Fruit fly (Drosophila melanogaster) whole organism, embryonic: ENCODE measurements around the gene Syx13.

Source experiments
- Blimp-1 ChIP-seq: fragments of 200-800 bp; sonication (Bioruptor generic); optimal IDR thresholded peaks from 3 replicates; lab custom pipeline; 2018; ENCODE audit warnings: missing biosample characterization, missing genetic modification characterization, mild to moderate bottlenecking, moderate library complexity, missing genetic modification reagents
- C15 ChIP-seq: fragments of 200-800 bp; sonication (Bioruptor generic); IDR thresholded peaks from 3 replicates; pipeline ENCODE4 v1.3.6; 2022; ENCODE audit warnings: missing biosample characterization, missing genetic modification characterization
- CG10321 ChIP-seq: fragments of 200-800 bp; sonication (Bioruptor generic); IDR thresholded peaks from 2 replicates; pipeline ENCODE4 v1.3.6; 2022; ENCODE audit warnings: missing biosample characterization, missing genetic modification characterization
- CG12659 ChIP-seq: fragments of 200-800 bp; sonication (Bioruptor generic); optimal IDR thresholded peaks from 3 replicates; lab custom pipeline; 2017; ENCODE audit warnings: mild to moderate bottlenecking, missing biosample characterization, missing genetic modification reagents, missing genetic modification characterization
- CG13624 ChIP-seq: fragments of 200-800 bp; sonication (Bioruptor generic); optimal IDR thresholded peaks from 2 replicates; lab custom pipeline; 2016; ENCODE audit warnings: missing biosample characterization, missing genetic modification characterization
- CG2202 ChIP-seq: fragments of 200-800 bp; sonication (Bioruptor generic); optimal IDR thresholded peaks from 2 replicates; lab custom pipeline; 2018; ENCODE audit warnings: missing biosample characterization, mild to moderate bottlenecking, missing genetic modification characterization
- CG2889 ChIP-seq: fragments of 200-800 bp; sonication (Bioruptor generic); IDR thresholded peaks from 3 replicates; pipeline ENCODE4 v1.3.6; 2022; ENCODE audit warnings: missing biosample characterization, missing genetic modification characterization
- CG3065 ChIP-seq: fragments of 200-800 bp; sonication (Bioruptor generic); optimal IDR thresholded peaks from 2 replicates; lab custom pipeline; 2016; ENCODE audit warnings: missing biosample characterization, missing genetic modification characterization
- CG32532 ChIP-seq: fragments of 200-800 bp; sonication (Bioruptor generic); IDR thresholded peaks from 2 replicates; pipeline ENCODE4 v1.3.6; 2022; ENCODE audit warnings: missing biosample characterization, missing genetic modification characterization
- CG32767 ChIP-seq: fragments of 200-800 bp; sonication (Bioruptor generic); IDR thresholded peaks from 2 replicates; pipeline ENCODE4 v1.3.6; 2022; ENCODE audit warnings: missing biosample characterization, missing genetic modification characterization
- CG6683 ChIP-seq: fragments of 200-800 bp; sonication (Bioruptor generic); optimal IDR thresholded peaks from 2 replicates; lab custom pipeline; 2017; ENCODE audit warnings: missing biosample characterization, mild to moderate bottlenecking, missing genetic modification characterization, missing genetic modification reagents
- CG6791 ChIP-seq: fragments of 200-800 bp; sonication (Bioruptor generic); IDR thresholded peaks from 3 replicates; pipeline ENCODE4 v1.3.6; 2022; ENCODE audit warnings: missing biosample characterization, missing genetic modification characterization; ENCODE audit not compliant: partially characterized antibody
- CG9932 ChIP-seq: fragments of 200-800 bp; sonication (Bioruptor generic); IDR thresholded peaks from 2 replicates; pipeline ENCODE4 v1.3.6; 2022; ENCODE audit warnings: missing biosample characterization, missing genetic modification characterization
- Drgx ChIP-seq: fragments of 200-800 bp; sonication (Bioruptor generic); IDR thresholded peaks from 2 replicates; pipeline ENCODE4 v1.3.6; 2022; ENCODE audit warnings: missing biosample characterization, missing genetic modification characterization
- Elba2 ChIP-seq: fragments of 200-800 bp; sonication (Bioruptor generic); optimal IDR thresholded peaks from 3 replicates; lab custom pipeline; 2016; ENCODE audit warnings: missing biosample characterization, missing genetic modification characterization
- GATAe ChIP-seq: fragments of 200-800 bp; sonication (Bioruptor generic); conservative IDR thresholded peaks from 2 replicates; pipeline ENCODE4 v1.3.6; 2022; ENCODE audit warnings: missing biosample characterization, missing genetic modification characterization
- Gug ChIP-seq: fragments of 200-800 bp; sonication (Bioruptor generic); IDR thresholded peaks from 4 replicates; pipeline ENCODE4 v1.3.6; 2022; ENCODE audit warnings: missing biosample characterization, missing genetic modification characterization
- H15 ChIP-seq: fragments of 200-800 bp; sonication (Bioruptor generic); IDR thresholded peaks from 3 replicates; pipeline ENCODE4 v1.3.6; 2022; ENCODE audit warnings: missing biosample characterization, missing genetic modification characterization
- HLH54F ChIP-seq: fragments of 200-800 bp; sonication (Bioruptor generic); optimal IDR thresholded peaks from 3 replicates; lab custom pipeline; 2016; ENCODE audit warnings: missing biosample characterization, missing genetic modification characterization
- Hand ChIP-seq: fragments of 200-800 bp; sonication (Bioruptor generic); optimal IDR thresholded peaks from 2 replicates; lab custom pipeline; 2017; ENCODE audit warnings: mild to moderate bottlenecking, missing biosample characterization, missing genetic modification reagents, missing genetic modification characterization
- HmgD ChIP-seq: fragments of 200-800 bp; sonication (Bioruptor generic); optimal IDR thresholded peaks from 3 replicates; lab custom pipeline; 2016; ENCODE audit warnings: missing biosample characterization, missing genetic modification characterization
- MESR4 ChIP-seq: fragments of 200-800 bp; sonication (Bioruptor generic); optimal IDR thresholded peaks from 2 replicates; lab custom pipeline; 2018; ENCODE audit warnings: missing biosample characterization, mild to moderate bottlenecking, missing genetic modification characterization, moderate library complexity
- Mes4 ChIP-seq: fragments of 200-800 bp; sonication (Bioruptor generic); optimal IDR thresholded peaks from 2 replicates; lab custom pipeline; 2016; ENCODE audit warnings: missing biosample characterization, missing genetic modification characterization
- Myb ChIP-seq: fragments of 200-800 bp; sonication (Bioruptor generic); optimal IDR thresholded peaks from 2 replicates; lab custom pipeline; 2016; ENCODE audit warnings: missing biosample characterization, missing genetic modification characterization
- Neu2 ChIP-seq: fragments of 200-800 bp; sonication (Bioruptor generic); optimal IDR thresholded peaks from 3 replicates; lab custom pipeline; 2016; ENCODE audit warnings: missing biosample characterization, missing genetic modification characterization, borderline replicate concordance
- Nf-YC ChIP-seq: fragments of 200-800 bp; optimal IDR thresholded peaks from 3 replicates; lab custom pipeline; 2019; ENCODE audit warnings: missing biosample characterization, mild to moderate bottlenecking, missing genetic modification characterization, moderate library complexity
- PHDP ChIP-seq: fragments of 200-800 bp; sonication (Bioruptor generic); optimal IDR thresholded peaks from 3 replicates; lab custom pipeline; 2018; ENCODE audit warnings: missing biosample characterization, mild to moderate bottlenecking, missing genetic modification characterization, moderate library complexity
- Sox100B ChIP-seq: fragments of 200-800 bp; sonication (Bioruptor generic); optimal IDR thresholded peaks from 3 replicates; lab custom pipeline; 2018; ENCODE audit warnings: missing biosample characterization, mild to moderate bottlenecking, missing genetic modification characterization
- Ssrp ChIP-seq: fragments of 200-800 bp; sonication (Bioruptor generic); optimal IDR thresholded peaks from 2 replicates; lab custom pipeline; 2018; ENCODE audit warnings: missing biosample characterization, mild to moderate bottlenecking, missing genetic modification characterization, moderate library complexity
- ara ChIP-seq: fragments of 200-800 bp; sonication (Bioruptor generic); IDR thresholded peaks from 2 replicates; pipeline ENCODE4 v1.3.6; 2022; ENCODE audit warnings: missing biosample characterization, missing genetic modification characterization
- ase ChIP-seq: fragments of 200-800 bp; sonication (Bioruptor generic); IDR thresholded peaks from 3 replicates; pipeline ENCODE4 v1.3.6; 2022; ENCODE audit warnings: missing biosample characterization, missing genetic modification characterization
- bab2 ChIP-seq: fragments of 200-800 bp; sonication (Bioruptor generic); optimal IDR thresholded peaks from 2 replicates; lab custom pipeline; 2016; ENCODE audit warnings: missing biosample characterization, missing genetic modification characterization
- bbx ChIP-seq: fragments of 200-800 bp; sonication (Bioruptor generic); IDR thresholded peaks from 2 replicates; pipeline ENCODE4 v1.3.6; 2022; ENCODE audit warnings: missing biosample characterization, missing genetic modification characterization; ENCODE audit not compliant: partially characterized antibody
- br ChIP-seq: fragments of >200 bp; optimal IDR thresholded peaks from 2 replicates; lab custom pipeline; 2017
- cas ChIP-seq: fragments of 200-800 bp; sonication (Bioruptor generic); IDR thresholded peaks from 2 replicates; pipeline ENCODE4 v1.3.6; 2022; ENCODE audit warnings: missing biosample characterization, missing genetic modification characterization
- ci ChIP-seq: fragments of 200-800 bp; sonication (Bioruptor generic); IDR thresholded peaks from 3 replicates; pipeline ENCODE4 v1.3.6; 2022; ENCODE audit warnings: missing biosample characterization, missing genetic modification characterization
- da ChIP-seq: fragments of 200-800 bp; sonication (Bioruptor generic); optimal IDR thresholded peaks from 2 replicates; lab custom pipeline; 2016; ENCODE audit warnings: missing biosample characterization, missing genetic modification characterization
- dmrt11E ChIP-seq: fragments of 200-800 bp; sonication (Bioruptor generic); optimal IDR thresholded peaks from 3 replicates; lab custom pipeline; 2018; ENCODE audit warnings: missing biosample characterization, mild to moderate bottlenecking, missing genetic modification characterization, moderate library complexity
- gsb-n ChIP-seq: fragments of 200-800 bp; sonication (Bioruptor generic); optimal IDR thresholded peaks from 3 replicates; lab custom pipeline; 2018; ENCODE audit warnings: missing biosample characterization, mild to moderate bottlenecking, missing genetic modification characterization
- gt ChIP-seq: fragments of 200-800 bp; sonication (Bioruptor generic); IDR thresholded peaks from 2 replicates; pipeline ENCODE4 v1.3.6; 2022; ENCODE audit warnings: missing biosample characterization, missing genetic modification characterization
- h ChIP-seq: fragments of >200 bp; optimal IDR thresholded peaks from 2 replicates; lab custom pipeline; 2017
- kay ChIP-seq: fragments of 200-800 bp; sonication (Bioruptor generic); optimal IDR thresholded peaks from 2 replicates; lab custom pipeline; 2016; ENCODE audit warnings: missing biosample characterization, missing genetic modification characterization
- onecut ChIP-seq: fragments of 200-800 bp; sonication (Bioruptor generic); IDR thresholded peaks from 2 replicates; pipeline ENCODE4 v1.3.6; 2022; ENCODE audit warnings: missing biosample characterization, missing genetic modification characterization
- prd ChIP-seq, 3 experiments: fragments of >200 bp in 2 of 3; fragments of 200-800 bp in 1 of 3; sonication (Bioruptor generic) in 1 of 3; optimal IDR thresholded peaks in 2 of 3; IDR thresholded peaks in 1 of 3; 2 replicates in 2 of 3; 3 replicates in 1 of 3; pipeline versions ENCODE4 v1.3.6 to Lab custom; 2017 to 2022; ENCODE audit warnings: missing biosample characterization in 1 of 3, missing genetic modification characterization in 1 of 3
- pros ChIP-seq: fragments of 200-800 bp; sonication (Bioruptor generic); optimal IDR thresholded peaks from 3 replicates; lab custom pipeline; 2019; ENCODE audit warnings: missing biosample characterization, mild to moderate bottlenecking, missing genetic modification characterization, moderate library complexity
- ssp ChIP-seq: fragments of 200-800 bp; sonication (Bioruptor generic); IDR thresholded peaks from 2 replicates; pipeline ENCODE4 v1.3.6; 2022; ENCODE audit warnings: missing biosample characterization, missing genetic modification characterization
- tin ChIP-seq: fragments of 200-800 bp; sonication (Bioruptor generic); optimal IDR thresholded peaks from 3 replicates; lab custom pipeline; 2016; ENCODE audit warnings: missing biosample characterization, missing genetic modification characterization
- tx ChIP-seq: fragments of 200-800 bp; sonication (Bioruptor generic); optimal IDR thresholded peaks from 2 replicates; lab custom pipeline; 2016; ENCODE audit warnings: missing biosample characterization, missing genetic modification characterization

The Syx13 gene

dm6 chr3L:13022160-13022853, 21.9 kb upstream of the Syx13 start, which contains the start of gene Adk2 (continued):
- TF ChIP-seq CG12659 (GFP tag; lab: Kevin White, UChicago) (peak; percentile 5), CG6791 (GFP tag; lab: Robert Waterston, UW) (peak; percentile 58; the same call in 2 of the 3 replicates), CG3065 (GFP tag; lab: Kevin White, UChicago) (no peak), MESR4 (peak; percentile 90), ssp (no peak), Blimp-1 (GFP tag; lab: Kevin White, UChicago) (peak; percentile 3), pros (GFP tag; lab: Kevin White, UChicago) (no peak), CG9932 (peak; percentile 76), CG2202 (tag; lab: Kevin White, UChicago) (no peak), Drgx (GFP tag; lab: Robert Waterston, UW) (peak; percentile 47; the same call in 1 of the 2 replicates), ara (GFP tag; lab: Robert Waterston, UW) (0 out of 2 replicates have a peak, but pooled peaks have one; percentile 17), Gug (GFP tag; lab: Robert Waterston, UW) (peak; percentile 67), CG32767 (GFP tag; lab: Robert Waterston, UW) (no peak), ase (0 out of 3 replicates have a peak, but pooled peaks have one; percentile 25), CG32532 (GFP tag; lab: Robert Waterston, UW) (peak; percentile 75), dmrt11E (tag; lab: Kevin White, UChicago) (no peak), CG2889 (GFP tag; lab: Robert Waterston, UW) (0 out of 3 replicates have a peak, but pooled peaks have one; percentile 47), HLH54F (GFP tag; lab: Kevin White, UChicago) (peak; percentile 23)

dm6 chr3L:13022854-13023560, 21.2 kb upstream of the Syx13 start, which contains the start of gene RpS12:
Gene RpS12, plus strand, starts transcription at chr3L:13023352.
- TF ChIP-seq h (lab: Kevin White, UChicago) (no peak), da (peak; percentile 61), onecut (GFP tag; lab: Robert Waterston, UW) (peak; percentile 83), Nf-YC (tag; lab: Kevin White, UChicago) (peak; percentile 38), gt (no peak), CG13624 (peak; percentile 84), bab2 (peak; percentile 72), bbx (peak; percentile 88), HmgD (peak; percentile 69), tx (GFP tag; lab: Kevin White, UChicago) (peak; percentile 51), H15 (peak; percentile 79; the same call in 2 of the 3 replicates), GATAe (GFP tag; lab: Robert Waterston, UW) (no peak), ci (GFP tag; lab: Robert Waterston, UW) (peak; percentile 95), kay (GFP tag; lab: Kevin White, UChicago) (no peak), gsb-n (peak; percentile 59), Sox100B (GFP tag; lab: Kevin White, UChicago) (peak; percentile 65), CG6683 (GFP tag; lab: Kevin White, UChicago) (peak; percentile 53), Elba2 (no peak), cas (GFP tag; lab: Robert Waterston, UW) (peak; percentile 79), br (no peak), PHDP (tag; lab: Kevin White, UChicago) (peak; percentile 65), prd (optimal IDR thresholded peaks at IDR 0.05; lab: Kevin White, UChicago) (no peak), prd (GFP tag; IDR thresholded peaks at IDR 0.05; lab: Robert Waterston, UW) (peak; percentile 48; the same call in 2 of the 3 replicates), Myb (GFP tag; lab: Kevin White, UChicago) (peak; percentile 45), CG10321 (GFP tag; lab: Robert Waterston, UW) (peak; percentile 61), Ssrp (tag; lab: Kevin White, UChicago) (peak; percentile 31), Hand (GFP tag; lab: Kevin White, UChicago) (peak; percentile 60), C15 (GFP tag; lab: Robert Waterston, UW) (0 out of 3 replicates have a peak, but pooled peaks have one; percentile 5), Mes4 (GFP tag; lab: Kevin White, UChicago) (peak; percentile 86), Neu2 (GFP tag; lab: Kevin White, UChicago) (peak; percentile 21), tin (peak; percentile 76)
